Worm (Caenorhabditis elegans) whole organism, L4 larva: Measurements from ENCODE around the gene srv-30.

Experiments used
- D1046.2 ChIP-seq: fragments of 200-800 bp; sonication (Bioruptor generic); IDR thresholded peaks from 2 replicates; pipeline ENCODE4 v1.3.6; 2022; ENCODE audit warnings: missing genetic modification characterization, missing compliant biosample characterization
- F37D6.2 ChIP-seq: sonication (generic microtip); optimal IDR thresholded peaks from 2 replicates; lab custom pipeline; 2016; ENCODE audit warnings: mild to moderate bottlenecking, missing genetic modification characterization, missing compliant biosample characterization
- F44E2.7 ChIP-seq: fragments of 200-800 bp; sonication (Bioruptor generic); IDR thresholded peaks from 2 replicates; pipeline ENCODE4 v2.1.2; 2022; ENCODE audit warnings: missing genetic modification characterization, missing compliant biosample characterization
- R02D3.7 ChIP-seq: fragments of 150-350 bp; sonication (generic microtip); optimal IDR thresholded peaks from 3 replicates; lab custom pipeline; 2014; ENCODE audit warnings: missing biosample characterization, missing genetic modification characterization
- Y48G9A.11 ChIP-seq: fragments of 200-800 bp; sonication (Bioruptor generic); IDR thresholded peaks from 2 replicates; pipeline ENCODE4 v1.3.6; 2022; ENCODE audit warnings: missing genetic modification reagents, missing genetic modification characterization, missing compliant biosample characterization
- Y5F2A.4 ChIP-seq: fragments of 200-800 bp; sonication (Bioruptor generic); optimal IDR thresholded peaks from 2 replicates; lab custom pipeline; 2018; ENCODE audit warnings: mild to moderate bottlenecking, missing genetic modification characterization, missing compliant biosample characterization
- ZK337.2 ChIP-seq: fragments of 200-800 bp; sonication (Bioruptor generic); IDR thresholded peaks from 2 replicates; pipeline ENCODE4 v1.3.6; 2022; ENCODE audit warnings: missing genetic modification reagents, missing genetic modification characterization, missing compliant biosample characterization
- ZK546.5 ChIP-seq, 2 experiments: sonication (generic microtip); optimal IDR thresholded peaks; 2 replicates each; lab custom pipeline; 2017; ENCODE audit warnings: missing biosample characterization in 2 of 2, missing genetic modification characterization in 2 of 2
- aha-1 ChIP-seq: fragments of 150-350 bp; peaks from one replicate; lab custom pipeline; 2014; ENCODE audit warnings: missing biosample characterization, missing genetic modification characterization
- arid-1 ChIP-seq: fragments of 200-800 bp; sonication (Bioruptor generic); conservative IDR thresholded peaks from 2 replicates; pipeline ENCODE4 v1.3.6; 2022; ENCODE audit warnings: missing genetic modification reagents, missing genetic modification characterization, missing compliant biosample characterization
- ceh-44 ChIP-seq: fragments of 200-800 bp; sonication (Bioruptor generic); IDR thresholded peaks from 2 replicates; pipeline ENCODE4 v1.3.6; 2022; ENCODE audit warnings: missing genetic modification reagents, missing genetic modification characterization, missing compliant biosample characterization
- ceh-62 ChIP-seq: sonication (generic microtip); optimal IDR thresholded peaks from 2 replicates; lab custom pipeline; 2017; ENCODE audit warnings: missing biosample characterization, missing genetic modification characterization
- dmd-6 ChIP-seq: fragments of 200-800 bp; sonication (Bioruptor generic); IDR thresholded peaks from 2 replicates; pipeline ENCODE4 v1.3.6; 2022; ENCODE audit warnings: missing genetic modification reagents, missing genetic modification characterization, missing compliant biosample characterization
- dmd-9 ChIP-seq: fragments of 200-800 bp; sonication (Bioruptor generic); IDR thresholded peaks from 2 replicates; pipeline ENCODE4 v1.3.6; 2022; ENCODE audit warnings: missing genetic modification reagents, missing genetic modification characterization, missing compliant biosample characterization
- dpl-1 ChIP-seq: fragments of 150-350 bp; optimal IDR thresholded peaks from 2 replicates; lab custom pipeline; 2014; ENCODE audit warnings: missing biosample characterization, missing genetic modification reagents, missing genetic modification characterization
- dve-1 ChIP-seq: sonication (generic microtip); optimal IDR thresholded peaks from 2 replicates; lab custom pipeline; 2017; ENCODE audit warnings: antibody characterized with exemption, mild to moderate bottlenecking, missing genetic modification characterization, missing compliant biosample characterization; ENCODE audit not compliant: insufficient read depth
- hif-1 ChIP-seq, 2 experiments: sonication (generic microtip); optimal IDR thresholded peaks; 2 replicates each; lab custom pipeline; 2016 to 2017; ENCODE audit warnings: missing compliant biosample characterization in 2 of 2, missing genetic modification characterization in 2 of 2, missing genetic modification reagents in 2 of 2, missing genotype in 2 of 2, mild to moderate bottlenecking in 1 of 2
- hlh-30 ChIP-seq: sonication (generic microtip); optimal IDR thresholded peaks from 2 replicates; lab custom pipeline; 2017; ENCODE audit warnings: antibody characterized with exemption, mild to moderate bottlenecking, missing genetic modification characterization, missing compliant biosample characterization; ENCODE audit not compliant: insufficient read depth
- hmg-1.1 ChIP-seq: fragments of 200-800 bp; sonication (Bioruptor generic); IDR thresholded peaks from 2 replicates; pipeline ENCODE4 v1.3.6; 2022; ENCODE audit warnings: missing genetic modification reagents, missing genetic modification characterization, missing compliant biosample characterization
- lin-13 ChIP-seq: fragments of 150-350 bp; optimal IDR thresholded peaks from 2 replicates; lab custom pipeline; 2014; ENCODE audit warnings: missing biosample characterization, missing genetic modification reagents, missing genetic modification characterization
- lin-39 ChIP-seq: fragments of 150-350 bp; optimal IDR thresholded peaks from 2 replicates; lab custom pipeline; 2014; ENCODE audit warnings: missing biosample characterization, missing genetic modification reagents, missing genetic modification characterization
- lir-3 ChIP-seq: sonication (generic microtip); optimal IDR thresholded peaks from 2 replicates; lab custom pipeline; 2016; ENCODE audit warnings: mild to moderate bottlenecking, missing genetic modification characterization, missing compliant biosample characterization
- madf-5 ChIP-seq, 2 experiments: fragments of 200-800 bp; sonication (Bioruptor generic); IDR thresholded peaks; 2 replicates each; pipeline ENCODE4 v1.3.6; 2022; ENCODE audit warnings: missing compliant biosample characterization in 2 of 2, missing genetic modification characterization in 2 of 2
- mdt-29 ChIP-seq: fragments of 200-800 bp; sonication (Bioruptor generic); IDR thresholded peaks from 2 replicates; pipeline ENCODE4 v1.3.6; 2022; ENCODE audit warnings: missing genetic modification reagents, missing genetic modification characterization, missing compliant biosample characterization
- mep-1 ChIP-seq: fragments of 150-350 bp; sonication (generic microtip); optimal IDR thresholded peaks from 3 replicates; lab custom pipeline; 2014; ENCODE audit warnings: missing biosample characterization, missing genetic modification characterization
- mxl-3 ChIP-seq: fragments of 200-800 bp; sonication (Bioruptor generic); optimal IDR thresholded peaks from 2 replicates; lab custom pipeline; 2018; ENCODE audit warnings: mild to moderate bottlenecking, missing genetic modification characterization, missing compliant biosample characterization
- nhr-10 ChIP-seq: fragments of 150-350 bp; optimal IDR thresholded peaks from 2 replicates; lab custom pipeline; 2014; ENCODE audit warnings: missing biosample characterization, missing genetic modification characterization
- nhr-11 ChIP-seq: fragments of 150-350 bp; optimal IDR thresholded peaks from 2 replicates; lab custom pipeline; 2014; ENCODE audit warnings: missing biosample characterization, missing genetic modification characterization
- nhr-28 ChIP-seq: fragments of 150-350 bp; optimal IDR thresholded peaks from 2 replicates; lab custom pipeline; 2014; ENCODE audit warnings: missing biosample characterization, missing genetic modification characterization
- php-3 ChIP-seq: fragments of 200-800 bp; sonication (Bioruptor generic); IDR thresholded peaks from 2 replicates; pipeline ENCODE4 v1.3.6; 2022; ENCODE audit warnings: missing genetic modification reagents, missing genetic modification characterization, missing compliant biosample characterization
- snpc-1.2 ChIP-seq: fragments of 200-800 bp; sonication (Bioruptor generic); IDR thresholded peaks from 2 replicates; pipeline ENCODE4 v1.3.6; 2022; ENCODE audit warnings: missing genetic modification reagents, missing genetic modification characterization, missing compliant biosample characterization
- snpc-4 ChIP-seq: fragments of 150-350 bp; optimal IDR thresholded peaks from 2 replicates; lab custom pipeline; 2014; ENCODE audit warnings: missing biosample characterization, missing genetic modification characterization
- tag-97 ChIP-seq: fragments of 200-800 bp; sonication (Bioruptor generic); IDR thresholded peaks from 2 replicates; pipeline ENCODE4 v1.3.6; 2022; ENCODE audit warnings: missing genetic modification characterization, missing compliant biosample characterization
- unc-130 ChIP-seq: sonication (generic microtip); optimal IDR thresholded peaks from 2 replicates; lab custom pipeline; 2016; ENCODE audit warnings: missing genetic modification reagents, missing genetic modification characterization, missing compliant biosample characterization
- unc-39 ChIP-seq: sonication (generic microtip); optimal IDR thresholded peaks from 2 replicates; lab custom pipeline; 2017; ENCODE audit warnings: missing biosample characterization, missing genetic modification characterization
- unc-62 ChIP-seq, 3 experiments: fragments of 150-350 bp in 1 of 3; sonication (generic microtip); optimal IDR thresholded peaks in 2 of 3; peaks in 1 of 3; 1 replicate in 1 of 3; 2 replicates in 2 of 3; lab custom pipeline; 2014 to 2017; ENCODE audit warnings: missing biosample characterization in 3 of 3, missing genetic modification characterization in 3 of 3, missing genetic modification reagents in 3 of 3, missing genotype in 1 of 3
- zfp-3 ChIP-seq: fragments of 200-800 bp; sonication (Bioruptor generic); conservative IDR thresholded peaks from 2 replicates; pipeline ENCODE4 v1.3.6; 2022; ENCODE audit warnings: missing genetic modification reagents, missing genetic modification characterization, missing compliant biosample characterization
- zip-2 ChIP-seq: fragments of 150-350 bp; optimal IDR thresholded peaks from 2 replicates; lab custom pipeline; 2014; ENCODE audit warnings: missing biosample characterization, missing genetic modification characterization

The srv-30 gene

DNA sequence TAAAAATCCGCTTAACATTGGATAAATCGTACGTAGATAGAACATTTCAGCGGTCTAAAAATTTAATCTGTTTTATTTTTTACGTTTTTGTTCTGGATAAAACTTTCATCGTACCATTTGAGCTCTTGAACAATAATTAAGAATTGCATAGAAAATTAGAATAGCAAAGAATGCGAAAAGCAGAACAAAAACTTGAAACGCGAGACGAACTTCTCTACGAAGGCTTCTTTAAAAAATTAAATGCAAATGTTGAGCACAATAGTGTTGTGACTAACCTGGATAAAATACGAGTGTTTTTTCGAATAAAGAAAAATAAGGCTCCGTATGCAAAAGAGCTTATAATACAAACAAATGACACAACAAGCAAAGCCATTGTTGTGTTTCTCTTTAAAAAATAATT, 30.3 kb upstream of the srv-30 start:
- TF ChIP-seq hmg-1.1 = no peak
- TF ChIP-seq unc-62 (GFP tag; optimal IDR thresholded peaks at IDR 0.05 in 1 of 2; lab: Kevin White, UChicago) = peak in 1 of 2 experiments; percentile 96
- TF ChIP-seq unc-62 (tag; optimal IDR thresholded peaks at IDR 0.05; lab: Kevin White, UChicago) = no peak
- TF ChIP-seq, all 104 proteins: peak for 1

DNA sequence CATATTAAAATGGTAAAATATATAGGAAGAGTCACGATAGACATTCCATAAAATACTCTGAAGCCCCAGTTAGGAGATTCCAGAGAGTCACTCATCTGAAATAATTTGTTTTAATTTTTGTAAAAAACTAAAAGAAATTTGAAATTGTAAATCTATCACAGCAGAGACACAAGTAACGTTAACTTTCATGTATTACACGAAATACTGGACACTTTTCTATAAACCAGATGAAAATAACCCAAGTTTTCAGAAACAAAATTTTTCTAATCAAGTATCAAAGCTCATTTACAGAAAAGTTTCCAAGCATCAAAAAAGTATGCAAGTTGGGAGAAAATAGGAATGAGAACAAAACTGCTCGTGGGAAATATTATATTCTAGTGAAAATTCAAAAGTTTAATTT, 29.0 kb upstream of the srv-30 start, which contains the start of gene srv-27:
Gene srv-27 (minus strand): TSS at position 101 of the 400 bp plus-strand sequence.
- TF ChIP-seq ceh-44 (GFP tag; lab: Robert Waterston, UW) = no peak
- no peak for TF ChIP-seq mep-1
- no peak for TF ChIP-seq madf-5 (GFP tag; IDR thresholded peaks at IDR 0.05; lab: Robert Waterston, UW)
- TF ChIP-seq dmd-6 (GFP tag; lab: Robert Waterston, UW) = no peak
- no peak for TF ChIP-seq mxl-3 (GFP tag; lab: Kevin White, UChicago)
- TF ChIP-seq zip-2 (tag; lab: Kevin White, UChicago) = no peak
- TF ChIP-seq php-3 (GFP tag; lab: Robert Waterston, UW) = no peak
- no peak for TF ChIP-seq nhr-28
- TF ChIP-seq snpc-1.2 = no peak
- no peak for TF ChIP-seq lir-3 (tag; lab: Kevin White, UChicago)
- TF ChIP-seq unc-130 = no peak
- TF ChIP-seq hif-1 (tag; optimal IDR thresholded peaks at IDR 0.05; lab: Kevin White, UChicago) = no peak
- no peak for TF ChIP-seq hlh-30 (tag; lab: Kevin White, UChicago)
- TF ChIP-seq F37D6.2 (tag; lab: Kevin White, UChicago) = no peak
- TF ChIP-seq lin-13 (GFP tag; lab: Kevin White, UChicago) = no peak
- TF ChIP-seq nhr-10 (tag; lab: Kevin White, UChicago) = no peak
- TF ChIP-seq D1046.2 (GFP tag; lab: Robert Waterston, UW) = no peak
- no peak for TF ChIP-seq snpc-4
- TF ChIP-seq, all 104 proteins: peak for 0

DNA sequence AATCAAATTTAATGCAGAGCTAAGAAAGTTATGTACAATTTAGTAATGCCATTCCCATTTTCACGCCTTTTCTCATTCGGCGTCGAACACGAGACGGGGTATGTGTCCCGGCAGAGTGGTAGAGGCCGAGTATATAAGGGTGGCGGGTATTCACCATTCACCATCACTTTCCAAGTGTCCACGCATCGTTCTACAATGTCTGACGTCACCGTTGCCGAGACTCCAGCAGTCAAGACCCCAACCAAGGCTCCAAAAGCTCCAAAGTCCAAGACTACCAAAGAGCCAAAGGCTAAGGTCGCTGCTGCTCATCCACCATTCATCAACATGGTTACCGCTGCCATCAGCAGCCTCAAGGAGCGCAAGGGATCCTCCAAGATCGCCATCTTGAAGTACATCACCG, 24.8 kb upstream of the srv-30 start, which contains the start of gene hil-2:
Gene hil-2 (plus strand): TSS at position 160 of the 400 bp plus-strand sequence.
- TF ChIP-seq Y5F2A.4 = no peak
- TF ChIP-seq unc-62 (GFP tag; optimal IDR thresholded peaks at IDR 0.05 in 1 of 2; lab: Kevin White, UChicago) = peak in 1 of 2 experiments; percentile 66
- no peak for TF ChIP-seq unc-62 (tag; optimal IDR thresholded peaks at IDR 0.05; lab: Kevin White, UChicago)
- peak; percentile 4 for TF ChIP-seq dve-1
- no peak for TF ChIP-seq R02D3.7 (tag; lab: Kevin White, UChicago)
- TF ChIP-seq snpc-1.2 = 0 out of 2 replicates have a peak, but pooled peaks have one; percentile 27

DNA sequence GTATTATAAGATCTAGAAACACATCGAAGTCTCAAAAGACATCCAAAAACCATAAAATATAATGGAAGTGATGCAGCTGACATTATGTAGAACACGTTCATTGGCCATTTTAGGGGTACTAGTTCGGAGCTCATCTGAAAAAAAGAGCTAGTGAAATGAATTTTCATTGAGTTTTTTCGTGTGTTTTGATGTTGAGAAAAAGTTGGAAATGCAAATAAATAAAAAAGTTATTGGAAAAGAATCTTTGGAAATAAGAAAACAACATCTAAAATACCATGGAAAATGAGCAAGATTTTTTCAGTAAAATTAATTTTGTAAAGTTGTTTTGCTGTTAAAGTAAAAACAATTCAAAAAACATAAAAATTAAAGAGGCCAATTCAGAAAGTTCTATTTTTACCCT, 21.5 kb upstream of the srv-30 start, which contains the start of gene srv-24:
Gene srv-24 (minus strand): TSS at position 101 of the 400 bp plus-strand sequence.
- no peak for TF ChIP-seq Y48G9A.11 (GFP tag; lab: Robert Waterston, UW)
- TF ChIP-seq snpc-1.2 = no peak
- no peak for TF ChIP-seq tag-97
- TF ChIP-seq lin-39 = no peak
- TF ChIP-seq lin-13 (GFP tag; lab: Kevin White, UChicago) = no peak
- TF ChIP-seq ZK337.2 (GFP tag; lab: Robert Waterston, UW) = no peak
- no peak for TF ChIP-seq F44E2.7 (GFP tag; lab: Robert Waterston, UW)
- TF ChIP-seq dpl-1 (GFP tag; lab: Kevin White, UChicago) = no peak
- no peak for TF ChIP-seq mdt-29 (GFP tag; lab: Robert Waterston, UW)
- no peak for TF ChIP-seq zfp-3
- no peak for TF ChIP-seq dmd-9 (GFP tag; lab: Robert Waterston, UW)
- TF ChIP-seq ceh-62 = no peak
- TF ChIP-seq nhr-11 = no peak
- no peak for TF ChIP-seq unc-39 (tag; lab: Kevin White, UChicago)
- no peak for TF ChIP-seq ZK546.5 (tag; optimal IDR thresholded peaks at IDR 0.05; lab: Kevin White, UChicago)
- no peak for TF ChIP-seq hmg-1.1
- no peak for TF ChIP-seq arid-1 (GFP tag; lab: Robert Waterston, UW)
- no peak for TF ChIP-seq nhr-10 (tag; lab: Kevin White, UChicago)
- no peak for TF ChIP-seq aha-1 (tag; lab: Kevin White, UChicago)
